Worm (Caenorhabditis elegans): ENCODE data around the gene rgr-1.

DNA sequence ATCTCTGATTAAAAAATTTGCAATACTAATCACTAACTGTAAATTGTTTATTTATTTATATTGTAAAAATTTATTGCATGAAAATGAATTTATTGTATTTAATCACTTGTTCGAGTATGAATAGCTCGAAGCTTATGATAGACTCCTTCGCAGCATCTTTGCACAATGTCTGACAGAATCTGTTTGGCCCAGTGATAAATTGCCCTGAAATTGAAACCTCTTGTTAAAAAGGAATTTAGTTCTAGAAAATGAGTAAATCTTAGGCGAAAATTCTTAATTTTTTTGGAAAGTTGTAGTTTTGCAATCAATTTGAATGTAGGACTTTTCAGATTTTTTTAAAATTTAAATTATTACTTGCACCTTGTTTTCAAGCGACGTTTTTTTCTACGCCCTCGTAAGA lies 41.5 kb downstream of the rgr-1 start:
- TF ChIP-seq fax-1 (tag; optimal IDR thresholded peaks at IDR 0.05): no peak
- no peak for TF ChIP-seq fkh-10 (GFP tag; optimal IDR thresholded peaks at IDR 0.05)
- no peak for TF ChIP-seq nhr-11 (tag; optimal IDR thresholded peaks at IDR 0.05)
- TF ChIP-seq ceh-2 (tag; optimal IDR thresholded peaks at IDR 0.05): no peak
- no peak for TF ChIP-seq pqm-1 (tag; optimal IDR thresholded peaks at IDR 0.05)

Data from whole organism, late embryonic.